Fruit fly (Drosophila melanogaster) Kc167 (cell line): ENCODE data around the gene CG34244.

Source experiments
- Myc ChIP-seq: fragments of >200 bp; optimal IDR thresholded peaks from 2 replicates; lab custom pipeline; 2017; ENCODE audit warnings: missing external identifiers
- Sin3A ChIP-seq: fragments of >200 bp; optimal IDR thresholded peaks from 2 replicates; lab custom pipeline; 2018; ENCODE audit warnings: missing external identifiers
- h ChIP-seq: fragments of >200 bp; optimal IDR thresholded peaks from 3 replicates; lab custom pipeline; 2018; ENCODE audit warnings: missing external identifiers
- psq ChIP-seq: fragments of >200 bp; optimal IDR thresholded peaks from 2 replicates; lab custom pipeline; 2017; ENCODE audit warnings: missing external identifiers

DNA sequence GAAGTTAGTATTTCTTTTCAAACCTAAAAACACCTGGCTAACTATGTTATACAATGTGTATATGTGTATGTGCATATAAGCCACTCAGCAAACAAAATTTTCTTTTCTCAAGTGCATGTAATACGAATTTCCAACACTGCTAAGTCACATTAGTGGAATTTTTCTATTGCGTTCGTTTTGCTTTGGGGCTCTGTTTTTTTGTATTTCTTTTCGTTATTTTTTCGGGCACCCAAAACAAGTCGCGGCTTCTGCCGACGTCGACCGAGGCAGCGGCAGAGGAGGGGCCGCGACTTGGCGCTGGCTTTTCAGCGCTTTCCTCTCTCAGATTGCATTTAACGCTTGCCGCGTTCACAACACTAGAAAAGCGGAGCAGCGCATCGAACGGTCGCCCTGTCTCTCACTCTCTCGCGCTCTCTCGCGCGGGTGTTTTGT, 16.3 kb downstream of the CG34244 start:
- no peak for TF ChIP-seq psq
- no peak for TF ChIP-seq h (lab: Kevin White, UChicago)
- no peak for TF ChIP-seq Sin3A (lab: Kevin White, UChicago)
- no peak for TF ChIP-seq Myc (lab: Kevin White, UChicago)
